Fruit fly (Drosophila melanogaster): Measurements from ENCODE around the gene CG6195.

dm6 chr3R:19606954-19607353 is 41.3 kb downstream of the CG6195 start, which contains the start of gene CG17751:
- no peak for TF ChIP-seq Clk (GFP tag; optimal IDR thresholded peaks at IDR 0.05)
- TF ChIP-seq ovo (GFP tag; optimal IDR thresholded peaks at IDR 0.05): no peak
- TF ChIP-seq pad (GFP tag; optimal IDR thresholded peaks at IDR 0.05): no peak

Measured in whole organism, adult.